Fruit fly (Drosophila melanogaster): ENCODE results near the gene CG17834.

The CG17834 gene

dm6 chr2L:8535394-8536176 lies 6.6 kb downstream of the CG17834 start (continued):
- TF ChIP-seq Chrac-16 (GFP tag; optimal IDR thresholded peaks at IDR 0.05) (peak; percentile 75), CG10274 (GFP tag; optimal IDR thresholded peaks at IDR 0.05) (peak; percentile 84), D19B (GFP tag; optimal IDR thresholded peaks at IDR 0.05) (peak; percentile 85), Tbp (GFP tag; optimal IDR thresholded peaks at IDR 0.05) (no peak), gsb-n (tag; optimal IDR thresholded peaks at IDR 0.05) (peak; percentile 76), sc (optimal IDR thresholded peaks at IDR 0.05) (no peak), sc (GFP tag; optimal IDR thresholded peaks at IDR 0.05) (peak; percentile 93), lmd (GFP tag; IDR thresholded peaks at IDR 0.05) (peak; percentile 85), Ravus (GFP tag; IDR thresholded peaks at IDR 0.05) (peak; percentile 30), sna (GFP tag; IDR thresholded peaks at IDR 0.05; ENCODE audit: partially characterized antibody) (no peak), Opbp (GFP tag; IDR thresholded peaks at IDR 0.05; ENCODE audit: partially characterized antibody) (no peak), CG3726 (GFP tag; IDR thresholded peaks at IDR 0.05) (peak; percentile 13; the same call in 2 of the 3 replicates), Atf6 (GFP tag; IDR thresholded peaks at IDR 0.05) (peak; percentile 81), kah (GFP tag; optimal IDR thresholded peaks at IDR 0.05) (peak; percentile 83), CG9727 (GFP tag; optimal IDR thresholded peaks at IDR 0.05) (peak; percentile 96), dpn (GFP tag; optimal IDR thresholded peaks at IDR 0.05) (peak; percentile 42 to 80), luna (GFP tag; optimal IDR thresholded peaks at IDR 0.05) (no peak), Doc3 (GFP tag; IDR thresholded peaks at IDR 0.05; ENCODE audit: partially characterized antibody) (no peak), CG7786 (GFP tag; optimal IDR thresholded peaks at IDR 0.05) (peak; percentile 6), CHES-1-like (GFP tag; optimal IDR thresholded peaks at IDR 0.05) (no peak), slou (GFP tag; optimal IDR thresholded peaks at IDR 0.05) (peak; percentile 71), zen (tag; optimal IDR thresholded peaks at IDR 0.05) (peak; percentile 78), Pdp1 (GFP tag; optimal IDR thresholded peaks at IDR 0.05) (peak; percentile 53 to 62), lilli (GFP tag; optimal IDR thresholded peaks at IDR 0.05) (peak; percentile 78), shn (GFP tag; optimal IDR thresholded peaks at IDR 0.05) (no peak), CG2116 (GFP tag; optimal IDR thresholded peaks at IDR 0.05) (peak; percentile 61), CG18262 (tag; optimal IDR thresholded peaks at IDR 0.05) (peak; percentile 98), CG32532 (GFP tag; IDR thresholded peaks at IDR 0.05) (peak; percentile 79), wor (GFP tag; IDR thresholded peaks at IDR 0.05) (peak; percentile 79), Optix (GFP tag; IDR thresholded peaks at IDR 0.05) (peak; percentile 62; the same call in 2 of the 3 replicates), CG6854 (GFP tag; optimal IDR thresholded peaks at IDR 0.05) (peak; percentile 87), vfl (GFP tag; optimal IDR thresholded peaks at IDR 0.05) (peak; percentile 24), CG6683 (GFP tag; optimal IDR thresholded peaks at IDR 0.05) (peak; percentile 84), trem (tag; optimal IDR thresholded peaks at IDR 0.05) (peak; percentile 87), crc (GFP tag; optimal IDR thresholded peaks at IDR 0.05) (no peak), CG12219 (GFP tag; optimal IDR thresholded peaks at IDR 0.05) (peak; percentile 41), Mad (GFP tag; optimal IDR thresholded peaks at IDR 0.05) (peak; percentile 17), fd96Cb (tag; optimal IDR thresholded peaks at IDR 0.05) (peak; percentile 94), CG8944 (GFP tag; optimal IDR thresholded peaks at IDR 0.05) (no peak), Max (GFP tag; optimal IDR thresholded peaks at IDR 0.05) (peak; percentile 84), org-1 (GFP tag; optimal IDR thresholded peaks at IDR 0.05) (peak; percentile 88), Bgb (GFP tag; IDR thresholded peaks at IDR 0.05; ENCODE audit: partially characterized antibody) (0 out of 2 replicates have a peak, but pooled peaks have one; percentile 7), Hr78 (GFP tag; optimal IDR thresholded peaks at IDR 0.05) (peak in 1 of 2 experiments; percentile 74), Med (GFP tag) (peak; percentile 90), CG16815 (GFP tag; optimal IDR thresholded peaks at IDR 0.05) (peak; percentile 86), dimm (GFP tag; IDR thresholded peaks at IDR 0.05) (no peak), CG11456 (GFP tag; IDR thresholded peaks at IDR 0.05) (no peak; the same call in none of the 3 replicates), CG6272 (GFP tag; IDR thresholded peaks at IDR 0.05) (peak; percentile 59), bab2 (GFP tag; optimal IDR thresholded peaks at IDR 0.05) (no peak)
